Fruit fly (Drosophila melanogaster): ENCODE results near the gene CG10183.

Gene CG10183

dm6 chr3R:23646183-23646582, 47.3 kb upstream of the CG10183 start (continued):
- peak; percentile 59; the same call in 2 of the 3 replicates for TF ChIP-seq CG14050 (GFP tag; IDR thresholded peaks at IDR 0.05)
- TF ChIP-seq CG12071 (GFP tag; optimal IDR thresholded peaks at IDR 0.05): peak; percentile 61
- peak; percentile 75 for TF ChIP-seq Hsf (GFP tag; optimal IDR thresholded peaks at IDR 0.05)
- TF ChIP-seq run (tag; optimal IDR thresholded peaks at IDR 0.05): peak; percentile 33
- peak; percentile 10 for TF ChIP-seq CG2116 (GFP tag; optimal IDR thresholded peaks at IDR 0.05)
- peak; percentile 55 for TF ChIP-seq caup (GFP tag; optimal IDR thresholded peaks at IDR 0.05; ENCODE audit: severe bottlenecking)
- TF ChIP-seq pho (GFP tag; optimal IDR thresholded peaks at IDR 0.05): peak; percentile 49
- no peak for TF ChIP-seq CG17186 (GFP tag; optimal IDR thresholded peaks at IDR 0.05)
- TF ChIP-seq CG33557 (GFP tag; optimal IDR thresholded peaks at IDR 0.05): no peak
- TF ChIP-seq D19A (tag; optimal IDR thresholded peaks at IDR 0.05): peak; percentile 59
- no peak for TF ChIP-seq CG7745 (tag; optimal IDR thresholded peaks at IDR 0.05)
- TF ChIP-seq Taf1 (GFP tag; IDR thresholded peaks at IDR 0.05): no peak
- peak; percentile 37 for TF ChIP-seq maf-S (GFP tag; optimal IDR thresholded peaks at IDR 0.05)
- peak; percentile 38 for TF ChIP-seq CG5180 (GFP tag; optimal IDR thresholded peaks at IDR 0.05)
- TF ChIP-seq CG16813 (GFP tag; IDR thresholded peaks at IDR 0.05; ENCODE audit: partially characterized antibody): no peak
- TF ChIP-seq CG1832 (GFP tag; optimal IDR thresholded peaks at IDR 0.05): no peak
- TF ChIP-seq CG15514 (GFP tag; optimal IDR thresholded peaks at IDR 0.05): peak; percentile 42
- TF ChIP-seq GATAe (GFP tag; conservative IDR thresholded peaks at IDR 0.05): no peak
- no peak for TF ChIP-seq luna (GFP tag; optimal IDR thresholded peaks at IDR 0.05)
- peak; percentile 22 for TF ChIP-seq en (GFP tag; optimal IDR thresholded peaks at IDR 0.05)
- no peak for TF ChIP-seq pzg (GFP tag; optimal IDR thresholded peaks at IDR 0.05)
- no peak for TF ChIP-seq CG31388 (GFP tag; optimal IDR thresholded peaks at IDR 0.05)
- no peak for TF ChIP-seq CG42726 (GFP tag; IDR thresholded peaks at IDR 0.05; ENCODE audit: partially characterized antibody)
- no peak for TF ChIP-seq br (optimal IDR thresholded peaks at IDR 0.05)
- TF ChIP-seq unc-4 (GFP tag; IDR thresholded peaks at IDR 0.05; ENCODE audit: partially characterized antibody): no peak
- TF ChIP-seq Dll (GFP tag; IDR thresholded peaks at IDR 0.05; ENCODE audit: partially characterized antibody): no peak
- no peak for TF ChIP-seq ato (GFP tag; IDR thresholded peaks at IDR 0.05; ENCODE audit: partially characterized antibody)
- TF ChIP-seq ind (GFP tag; optimal IDR thresholded peaks at IDR 0.05): peak; percentile 76
- TF ChIP-seq CG31441 (GFP tag; IDR thresholded peaks at IDR 0.05): peak; percentile 70
- no peak for TF ChIP-seq HLH4C (GFP tag; IDR thresholded peaks at IDR 0.05; ENCODE audit: partially characterized antibody)
- TF ChIP-seq unpg (GFP tag; optimal IDR thresholded peaks at IDR 0.05): peak; percentile 78
- peak; percentile 40 for TF ChIP-seq Vsx1 (GFP tag; optimal IDR thresholded peaks at IDR 0.05)
- TF ChIP-seq Abd-B (GFP tag; optimal IDR thresholded peaks at IDR 0.05): peak; percentile 56
- TF ChIP-seq D (optimal IDR thresholded peaks at IDR 0.05): no peak
- peak; percentile 65 for TF ChIP-seq D (GFP tag; optimal IDR thresholded peaks at IDR 0.05)
- TF ChIP-seq sug (tag; optimal IDR thresholded peaks at IDR 0.05): no peak
- TF ChIP-seq CG9817 (tag; optimal IDR thresholded peaks at IDR 0.05): peak; percentile 36
- no peak for TF ChIP-seq amos (GFP tag; IDR thresholded peaks at IDR 0.05; ENCODE audit: partially characterized antibody)
- TF ChIP-seq NfI (GFP tag; optimal IDR thresholded peaks at IDR 0.05): peak; percentile 63
- TF ChIP-seq CG9215 (GFP tag; IDR thresholded peaks at IDR 0.05): peak; percentile 52
- peak; percentile 54; the same call in 1 of the 2 replicates for TF ChIP-seq Atf6 (GFP tag; IDR thresholded peaks at IDR 0.05)
- peak; percentile 48 for TF ChIP-seq Spps (tag; optimal IDR thresholded peaks at IDR 0.05)
- peak; percentile 79 for TF ChIP-seq Xbp1 (GFP tag; optimal IDR thresholded peaks at IDR 0.05)
- no peak for TF ChIP-seq Elba2 (GFP tag; optimal IDR thresholded peaks at IDR 0.05)
- TF ChIP-seq tup (GFP tag; optimal IDR thresholded peaks at IDR 0.05): peak; percentile 60
- TF ChIP-seq CG10959 (GFP tag; IDR thresholded peaks at IDR 0.05): peak; percentile 50; the same call in 1 of the 2 replicates
- TF ChIP-seq stc (GFP tag; IDR thresholded peaks at IDR 0.05): peak; percentile 83
- peak; percentile 81 for TF ChIP-seq so (GFP tag; IDR thresholded peaks at IDR 0.05)
- TF ChIP-seq E2f2 (GFP tag; IDR thresholded peaks at IDR 0.05): peak; percentile 57
- no peak for TF ChIP-seq pb (GFP tag; optimal IDR thresholded peaks at IDR 0.05)

Data from whole organism, embryonic.